Fruit fly (Drosophila melanogaster) whole organism, adult: ENCODE measurements around the gene ppk23.
A peak's percentile ranks its signal among the peaks of the same experiment; 100 is the strongest.

ENCODE experiments used
- CG11617 ChIP-seq: fragments of 200-800 bp; sonication (Bioruptor generic); optimal IDR thresholded peaks from 2 replicates; lab custom pipeline; 2017; ENCODE audit warnings: mild to moderate bottlenecking, missing biosample characterization, missing genetic modification reagents, missing genetic modification characterization
- CG12768 ChIP-seq: fragments of 200-800 bp; sonication (Bioruptor generic); optimal IDR thresholded peaks from 2 replicates; lab custom pipeline; 2017; ENCODE audit warnings: missing biosample characterization, missing genetic modification characterization, mild to moderate bottlenecking, moderate library complexity, missing genetic modification reagents
- CG14711 ChIP-seq: fragments of 200-800 bp; sonication (Bioruptor generic); optimal IDR thresholded peaks from 2 replicates; lab custom pipeline; 2018; ENCODE audit warnings: missing biosample characterization, mild to moderate bottlenecking, missing genetic modification characterization, moderate library complexity
- CG1620 ChIP-seq: fragments of 200-800 bp; sonication (Bioruptor generic); optimal IDR thresholded peaks from 2 replicates; lab custom pipeline; 2016; ENCODE audit warnings: missing biosample characterization, missing genetic modification characterization
- CG33017 ChIP-seq: fragments of 200-800 bp; sonication (Bioruptor generic); optimal IDR thresholded peaks from 2 replicates; lab custom pipeline; 2018; ENCODE audit warnings: missing biosample characterization, mild to moderate bottlenecking, missing genetic modification characterization, moderate library complexity
- CG5204 ChIP-seq: fragments of 200-800 bp; sonication (Bioruptor generic); optimal IDR thresholded peaks from 2 replicates; lab custom pipeline; 2016; ENCODE audit warnings: missing biosample characterization, missing genetic modification characterization
- CG7045 ChIP-seq: fragments of 200-800 bp; sonication (Bioruptor generic); optimal IDR thresholded peaks from 2 replicates; lab custom pipeline; 2017; ENCODE audit warnings: missing biosample characterization, mild to moderate bottlenecking, missing genetic modification characterization
- CG7101 ChIP-seq: fragments of 200-800 bp; sonication (Bioruptor generic); optimal IDR thresholded peaks from 2 replicates; lab custom pipeline; 2018; ENCODE audit warnings: missing biosample characterization, mild to moderate bottlenecking, missing genetic modification characterization, moderate library complexity
- Clk ChIP-seq: fragments of 200-800 bp; sonication (Bioruptor generic); optimal IDR thresholded peaks from 2 replicates; lab custom pipeline; 2017; ENCODE audit warnings: missing biosample characterization, missing genetic modification characterization
- Crg-1 ChIP-seq: fragments of 200-800 bp; sonication (Bioruptor generic); optimal IDR thresholded peaks from 2 replicates; lab custom pipeline; 2016; ENCODE audit warnings: missing biosample characterization, missing genetic modification characterization
- Hr96 ChIP-seq: fragments of 200-800 bp; sonication (Bioruptor generic); optimal IDR thresholded peaks from 2 replicates; lab custom pipeline; 2016; ENCODE audit warnings: missing biosample characterization, missing genetic modification characterization
- Mnt ChIP-seq: fragments of 200-800 bp; sonication (Bioruptor generic); optimal IDR thresholded peaks from 2 replicates; lab custom pipeline; 2016; ENCODE audit warnings: missing biosample characterization, mild to moderate bottlenecking, missing genetic modification characterization
- bab1 ChIP-seq: fragments of 200-800 bp; sonication (Bioruptor generic); optimal IDR thresholded peaks from 3 replicates; lab custom pipeline; 2019; ENCODE audit warnings: missing biosample characterization, mild to moderate bottlenecking, missing genetic modification characterization, moderate library complexity
- cic ChIP-seq: fragments of 200-800 bp; sonication (Bioruptor generic); optimal IDR thresholded peaks from 2 replicates; lab custom pipeline; 2017; ENCODE audit warnings: missing biosample characterization, mild to moderate bottlenecking, missing genetic modification characterization, moderate library complexity
- cnc ChIP-seq, 2 experiments: fragments of >200 bp; optimal IDR thresholded peaks; 2 replicates each; lab custom pipeline; 2017
- kay ChIP-seq: fragments of 200-800 bp; sonication (Bioruptor generic); peaks from one replicate; lab custom pipeline; 2016; ENCODE audit warnings: missing biosample characterization, missing genetic modification characterization, borderline replicate concordance
- ovo ChIP-seq: fragments of 200-800 bp; sonication (Bioruptor generic); optimal IDR thresholded peaks from 2 replicates; lab custom pipeline; 2016; ENCODE audit warnings: missing biosample characterization, missing genetic modification characterization
- pad ChIP-seq: fragments of 200-800 bp; sonication (Bioruptor generic); optimal IDR thresholded peaks from 3 replicates; lab custom pipeline; 2017; ENCODE audit warnings: missing biosample characterization, missing genetic modification characterization, mild to moderate bottlenecking, moderate library complexity, missing genetic modification reagents
- tj ChIP-seq: fragments of 200-800 bp; sonication (Bioruptor generic); optimal IDR thresholded peaks from 3 replicates; lab custom pipeline; 2017; ENCODE audit warnings: missing biosample characterization, mild to moderate bottlenecking, missing genetic modification characterization, moderate library complexity
- toe ChIP-seq: fragments of 200-800 bp; sonication (Bioruptor generic); optimal IDR thresholded peaks from 2 replicates; lab custom pipeline; 2016; ENCODE audit warnings: missing biosample characterization, missing genetic modification characterization

ppk23 gene

dm6 chrX:17579782-17580451, 10.9 kb upstream of the ppk23 start, which contains the start of gene CG12991:
TSS of gene CG12991 (plus strand) at chrX:17579861.
- TF ChIP-seq tj (GFP tag; lab: Kevin White, UChicago) (no peak), cic (no peak), CG12768 (GFP tag; lab: Kevin White, UChicago) (peak; percentile 22), ovo (GFP tag; lab: Kevin White, UChicago) (peak; percentile 38), CG7101 (peak; percentile 39), CG14711 (tag; lab: Kevin White, UChicago) (no peak), Mnt (GFP tag; lab: Kevin White, UChicago) (peak; percentile 91), CG1620 (GFP tag; lab: Kevin White, UChicago) (peak; percentile 11), bab1 (peak; percentile 22)

dm6 chrX:17578869-17579781, 10.1 kb upstream of the ppk23 start, which contains the start of gene Ankle2:
TSS of gene Ankle2 (minus strand) at chrX:17579229.
- no peak for TF ChIP-seq kay
- no peak for TF ChIP-seq CG14711 (tag; lab: Kevin White, UChicago)
- no peak for TF ChIP-seq Clk (GFP tag; lab: Kevin White, UChicago)
- TF ChIP-seq Mnt (GFP tag; lab: Kevin White, UChicago) = peak; percentile 29
- TF ChIP-seq cic = no peak
- peak; percentile 34 for TF ChIP-seq toe (GFP tag; lab: Kevin White, UChicago)
- no peak for TF ChIP-seq CG5204
- TF ChIP-seq Crg-1 (GFP tag; lab: Kevin White, UChicago) = no peak
- TF ChIP-seq pad (GFP tag; lab: Kevin White, UChicago) = no peak
- TF ChIP-seq CG12768 (GFP tag; lab: Kevin White, UChicago) = no peak
- TF ChIP-seq CG11617 = no peak
- no peak for TF ChIP-seq ovo (GFP tag; lab: Kevin White, UChicago)
- TF ChIP-seq tj (GFP tag; lab: Kevin White, UChicago) = no peak
- no peak for TF ChIP-seq Hr96 (GFP tag; lab: Kevin White, UChicago)

DNA sequence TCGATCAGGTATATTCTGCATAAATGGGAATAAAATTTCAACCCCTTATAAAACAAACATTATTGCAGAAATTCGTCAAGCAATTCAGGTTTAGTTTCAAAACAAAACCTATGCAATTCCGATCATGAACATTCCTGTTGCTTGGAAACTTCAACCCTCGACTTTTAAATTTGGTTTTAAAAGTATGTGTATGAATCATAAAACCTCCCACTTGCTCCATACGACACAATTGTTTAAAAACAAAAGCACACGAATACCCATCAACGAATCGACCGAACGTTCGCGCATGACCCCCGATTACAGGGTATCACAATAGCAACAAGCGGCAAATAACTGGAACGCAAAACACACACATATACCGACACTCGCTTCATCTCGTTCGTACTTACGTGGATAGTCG, 9.1 kb upstream of the ppk23 start:
- peak; percentile 21 for TF ChIP-seq CG7101
- TF ChIP-seq CG5204 = no peak
- no peak for TF ChIP-seq tj (GFP tag; lab: Kevin White, UChicago)
- peak; percentile 56 for TF ChIP-seq kay
- peak; percentile 2 for TF ChIP-seq CG11617

DNA sequence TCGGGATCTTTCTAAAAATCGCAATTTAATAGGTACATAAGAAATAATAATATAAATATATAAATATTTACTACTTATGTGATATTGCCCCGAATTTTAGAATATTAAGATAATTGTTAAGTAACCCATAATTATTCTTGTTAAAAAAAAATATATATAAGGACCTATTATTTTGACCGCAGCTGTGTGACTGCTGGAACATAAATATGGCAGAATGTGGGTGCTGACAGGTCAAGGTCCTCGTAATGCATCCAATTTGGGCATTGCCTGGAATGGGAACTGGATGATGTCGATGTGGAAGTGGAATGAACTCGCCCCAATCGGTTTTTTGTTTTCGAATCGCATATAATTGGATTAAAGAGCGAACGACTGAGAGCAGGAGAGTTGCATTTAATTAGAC, 8.3 kb upstream of the ppk23 start:
- no peak for TF ChIP-seq tj (GFP tag; lab: Kevin White, UChicago)
- TF ChIP-seq Clk (GFP tag; lab: Kevin White, UChicago) = no peak
- no peak for TF ChIP-seq CG33017 (tag; lab: Kevin White, UChicago)
- no peak for TF ChIP-seq CG7045
- no peak for TF ChIP-seq cnc (optimal IDR thresholded peaks at IDR 0.05; lab: Kevin White, UChicago)
- no peak for TF ChIP-seq CG5204
- no peak for TF ChIP-seq toe (GFP tag; lab: Kevin White, UChicago)
- TF ChIP-seq Mnt (GFP tag; lab: Kevin White, UChicago) = no peak
- no peak for TF ChIP-seq ovo (GFP tag; lab: Kevin White, UChicago)
- TF ChIP-seq pad (GFP tag; lab: Kevin White, UChicago) = no peak
- no peak for TF ChIP-seq CG11617
- TF ChIP-seq CG14711 (tag; lab: Kevin White, UChicago) = no peak

dm6 chrX:17576606-17577005, 7.6 kb upstream of the ppk23 start:
- no peak for TF ChIP-seq Mnt (GFP tag; lab: Kevin White, UChicago)
- peak; percentile 45 for TF ChIP-seq kay

- no peak for TF ChIP-seq pad (GFP tag; lab: Kevin White, UChicago)
- no peak for TF ChIP-seq CG5204
- TF ChIP-seq tj (GFP tag; lab: Kevin White, UChicago) = no peak
- no peak for TF ChIP-seq cnc (optimal IDR thresholded peaks at IDR 0.05; lab: Kevin White, UChicago)
- no peak for TF ChIP-seq CG11617
- no peak for TF ChIP-seq cic
- peak; percentile 10 for TF ChIP-seq CG7045
- TF ChIP-seq bab1 = peak; percentile 18
- no peak for TF ChIP-seq toe (GFP tag; lab: Kevin White, UChicago)
- no peak for TF ChIP-seq ovo (GFP tag; lab: Kevin White, UChicago)
- no peak for TF ChIP-seq kay
- no peak for TF ChIP-seq CG12768 (GFP tag; lab: Kevin White, UChicago)
- no peak for TF ChIP-seq Clk (GFP tag; lab: Kevin White, UChicago)
- no peak for TF ChIP-seq CG33017 (tag; lab: Kevin White, UChicago)
Observed at dm6 chrX:17575846-17576245, 6.8 kb upstream of the ppk23 start.
